Fruit fly (Drosophila melanogaster): ENCODE data around the gene CG42688.

Gene CG42688

DNA sequence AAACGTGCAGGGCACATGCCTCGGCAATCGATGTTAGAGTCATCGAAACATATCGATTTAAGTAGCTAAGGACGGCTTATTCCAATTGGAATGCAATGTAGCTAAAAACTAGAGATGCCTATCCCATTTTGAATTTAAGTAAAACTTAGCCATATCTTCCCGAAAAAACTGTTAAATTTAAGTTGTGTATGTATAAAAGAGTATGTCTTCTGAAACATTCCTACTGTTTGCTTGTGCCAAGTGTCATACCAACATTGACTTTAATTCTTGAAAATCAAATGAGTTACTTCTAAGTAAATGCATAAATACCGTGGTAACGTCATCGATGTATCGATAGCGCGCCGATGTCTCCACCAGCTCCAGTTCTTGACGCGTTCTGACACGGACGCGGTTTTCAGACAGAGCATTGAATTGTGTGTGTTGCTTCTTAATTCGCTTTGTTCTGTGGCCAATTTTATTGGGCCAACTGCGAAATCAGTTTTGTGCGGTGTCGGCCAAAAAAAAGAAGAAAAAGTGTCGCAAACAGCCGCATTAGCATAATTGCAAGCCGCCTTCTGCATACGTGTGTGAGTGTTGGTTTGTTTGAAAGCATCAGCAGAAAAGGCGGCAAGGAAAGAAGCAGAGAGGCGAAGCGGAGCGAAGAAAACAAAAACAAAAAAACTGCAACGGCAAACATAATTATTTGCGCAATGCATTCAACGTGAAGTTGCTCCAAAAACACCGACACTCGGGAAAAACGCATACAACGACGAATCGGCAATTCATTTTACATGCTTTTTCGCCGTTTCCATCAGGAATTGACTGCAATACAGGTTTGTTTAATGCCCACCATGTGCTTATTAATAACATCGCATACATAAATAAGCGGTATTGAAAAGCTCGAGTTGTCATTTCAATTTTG, 48.9 kb downstream of the CG42688 start, which contains the start of gene brat (continued):
- TF ChIP-seq CG12104 (GFP tag; optimal IDR thresholded peaks at IDR 0.05) (no peak), CG12299 (tag; optimal IDR thresholded peaks at IDR 0.05) (peak; percentile 4), Fer2 (tag; optimal IDR thresholded peaks at IDR 0.05) (peak; percentile 33), Fer1 (GFP tag; optimal IDR thresholded peaks at IDR 0.05) (peak; percentile 25)

Measured in whole organism, embryonic.